Fruit fly (Drosophila melanogaster): ENCODE results near the gene CG14443.
A peak's percentile ranks its signal among the peaks of the same experiment; 100 is the strongest.

The CG14443 gene

dm6 chrX:6641602-6642001 is 7.8 kb downstream of the CG14443 start (continued):
- peak; percentile 48 for TF ChIP-seq pdm3 (GFP tag; optimal IDR thresholded peaks at IDR 0.05)
- TF ChIP-seq salr (GFP tag; optimal IDR thresholded peaks at IDR 0.05) = peak in 1 of 2 experiments; percentile 29
- peak; percentile 16 for TF ChIP-seq Hr39 (GFP tag; optimal IDR thresholded peaks at IDR 0.05)
- TF ChIP-seq dac (GFP tag; optimal IDR thresholded peaks at IDR 0.05) = peak; percentile 11
- no peak for TF ChIP-seq CG10669 (GFP tag; optimal IDR thresholded peaks at IDR 0.05)
- TF ChIP-seq Eip75B (GFP tag; optimal IDR thresholded peaks at IDR 0.05) = peak; percentile 50
- peak; percentile 39 for TF ChIP-seq svp (GFP tag)
- no peak for TF ChIP-seq Sox102F (GFP tag; optimal IDR thresholded peaks at IDR 0.05)
- no peak for TF ChIP-seq spab (GFP tag; optimal IDR thresholded peaks at IDR 0.05)
- TF ChIP-seq CG6276 (GFP tag; optimal IDR thresholded peaks at IDR 0.05) = peak; percentile 29
- TF ChIP-seq CG6854 (GFP tag; optimal IDR thresholded peaks at IDR 0.05) = no peak
- TF ChIP-seq CG11902 (GFP tag; optimal IDR thresholded peaks at IDR 0.05) = no peak
- no peak for TF ChIP-seq acj6 (GFP tag; optimal IDR thresholded peaks at IDR 0.05)
- no peak for TF ChIP-seq Sox15 (GFP tag; optimal IDR thresholded peaks at IDR 0.05)
- peak; percentile 13; the same call in 1 of the 2 replicates for TF ChIP-seq Gug (GFP tag; IDR thresholded peaks at IDR 0.05)
- TF ChIP-seq CG34406 (GFP tag; optimal IDR thresholded peaks at IDR 0.05) = no peak
- TF ChIP-seq esn (GFP tag; optimal IDR thresholded peaks at IDR 0.05) = peak; percentile 18
- no peak for TF ChIP-seq CG31627 (GFP tag; optimal IDR thresholded peaks at IDR 0.05)
- no peak for TF ChIP-seq cyc (GFP tag; optimal IDR thresholded peaks at IDR 0.05)
- TF ChIP-seq Hr4 (GFP tag; optimal IDR thresholded peaks at IDR 0.05) = peak; percentile 72
- no peak for TF ChIP-seq ss (GFP tag; optimal IDR thresholded peaks at IDR 0.05)
- TF ChIP-seq CG3919 (GFP tag; optimal IDR thresholded peaks at IDR 0.05) = peak; percentile 42
- TF ChIP-seq Ets21C (GFP tag; optimal IDR thresholded peaks at IDR 0.05) = no peak
- peak; percentile 51 for TF ChIP-seq CG32006 (GFP tag; optimal IDR thresholded peaks at IDR 0.05)
- TF ChIP-seq topi (GFP tag; optimal IDR thresholded peaks at IDR 0.05) = peak; percentile 6
- peak; percentile 38 for TF ChIP-seq CG4318 (GFP tag; optimal IDR thresholded peaks at IDR 0.05)
- no peak for TF ChIP-seq fd59A (GFP tag; optimal IDR thresholded peaks at IDR 0.05)
- TF ChIP-seq CG7368 (GFP tag; optimal IDR thresholded peaks at IDR 0.05) = peak; percentile 5

DNA sequence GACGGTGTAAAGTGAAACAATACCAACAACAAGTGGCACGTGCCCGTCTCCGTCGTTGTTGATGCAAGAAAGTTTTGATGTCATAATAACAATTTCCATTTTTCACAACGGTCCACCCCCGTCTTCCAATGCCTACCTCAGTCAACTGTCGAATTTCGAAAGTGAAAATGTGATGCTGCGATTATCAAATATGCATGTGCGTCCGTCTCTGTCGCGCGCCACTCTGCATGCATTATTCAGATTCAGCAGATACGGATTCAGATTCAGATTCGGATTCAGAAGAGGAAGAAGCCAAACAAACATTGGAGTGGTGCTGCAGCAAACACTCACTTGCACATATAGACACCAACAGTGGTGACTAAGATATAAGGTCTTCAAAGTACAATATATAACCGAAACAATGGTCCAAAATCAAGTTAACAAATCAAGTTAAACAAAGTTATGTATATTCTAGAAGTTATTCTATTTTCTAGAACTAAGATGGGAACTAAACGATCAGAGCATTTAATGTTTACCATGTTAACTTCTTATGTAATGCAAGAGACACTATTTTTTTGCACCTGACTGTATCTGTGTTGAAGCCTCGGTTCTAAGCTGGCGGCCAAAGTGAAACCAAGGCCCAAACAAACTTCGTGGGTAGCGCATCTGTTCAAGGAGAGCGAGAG is 9.0 kb downstream of the CG14443 start:
- TF ChIP-seq Sox14 (GFP tag; optimal IDR thresholded peaks at IDR 0.05) (peak; percentile 50), CG11762 (GFP tag; optimal IDR thresholded peaks at IDR 0.05; ENCODE audit: insufficient read depth) (peak; percentile 15), fd85E (GFP tag; optimal IDR thresholded peaks at IDR 0.05) (no peak), dsx (GFP tag; optimal IDR thresholded peaks at IDR 0.05; ENCODE audit: poor library complexity, severe bottlenecking) (peak; percentile 36), Ets21C (GFP tag; optimal IDR thresholded peaks at IDR 0.05) (peak; percentile 38), Sox102F (GFP tag; optimal IDR thresholded peaks at IDR 0.05) (peak; percentile 56), CG6808 (GFP tag; optimal IDR thresholded peaks at IDR 0.05) (peak; percentile 35), Ets96B (tag; optimal IDR thresholded peaks at IDR 0.05) (peak; percentile 57), dac (GFP tag; optimal IDR thresholded peaks at IDR 0.05) (no peak), CG3919 (GFP tag; optimal IDR thresholded peaks at IDR 0.05) (peak; percentile 51), CG8319 (GFP tag; optimal IDR thresholded peaks at IDR 0.05) (no peak), CG1621 (tag; optimal IDR thresholded peaks at IDR 0.05) (peak; percentile 15), Met (GFP tag; optimal IDR thresholded peaks at IDR 0.05) (peak; percentile 61), CG9139 (GFP tag; optimal IDR thresholded peaks at IDR 0.05) (no peak), lz (GFP tag; optimal IDR thresholded peaks at IDR 0.05) (peak; percentile 61), CG16779 (tag; optimal IDR thresholded peaks at IDR 0.05) (no peak), Blimp-1 (GFP tag; optimal IDR thresholded peaks at IDR 0.05) (peak; percentile 11), CG10631 (GFP tag; optimal IDR thresholded peaks at IDR 0.05) (peak; percentile 61), OdsH (GFP tag; optimal IDR thresholded peaks at IDR 0.05) (peak; percentile 43), Eip93F (GFP tag; optimal IDR thresholded peaks at IDR 0.05) (no peak), vri (GFP tag; optimal IDR thresholded peaks at IDR 0.05) (peak; percentile 29), salr (GFP tag; optimal IDR thresholded peaks at IDR 0.05) (no peak), eg (GFP tag; IDR thresholded peaks at IDR 0.05) (peak; percentile 66; the same call in 1 of the 3 replicates), cyc (GFP tag; optimal IDR thresholded peaks at IDR 0.05) (peak; percentile 44), Hr4 (GFP tag; optimal IDR thresholded peaks at IDR 0.05) (peak; percentile 61), Eip78C (GFP tag) (peak; percentile 85), CG34406 (GFP tag; optimal IDR thresholded peaks at IDR 0.05) (peak; percentile 37), achi (GFP tag; optimal IDR thresholded peaks at IDR 0.05) (peak; percentile 58), svp (GFP tag) (peak; percentile 84), CG31627 (GFP tag; optimal IDR thresholded peaks at IDR 0.05) (peak; percentile 32), CG6854 (GFP tag; optimal IDR thresholded peaks at IDR 0.05) (no peak), CG32006 (GFP tag; optimal IDR thresholded peaks at IDR 0.05) (peak; percentile 59)
